Fruit fly (Drosophila melanogaster) whole organism, pupa: ENCODE measurements around the gene CG12531.

Source experiments
- CG10348 ChIP-seq: fragments of 200-800 bp; sonication (Bioruptor generic); IDR thresholded peaks from 2 replicates; pipeline ENCODE4 v1.3.6; 2022; ENCODE audit warnings: missing biosample characterization, missing genetic modification characterization
- CG12605 ChIP-seq: fragments of 200-800 bp; sonication (Bioruptor generic); IDR thresholded peaks from 2 replicates; pipeline ENCODE4 v1.3.6; 2022; ENCODE audit warnings: missing biosample characterization, missing genetic modification characterization
- CG13204 ChIP-seq: fragments of 200-800 bp; sonication (Bioruptor generic); optimal IDR thresholded peaks from 2 replicates; lab custom pipeline; 2018; ENCODE audit warnings: missing biosample characterization, mild to moderate bottlenecking, missing genetic modification characterization, moderate library complexity
- CG14655 ChIP-seq: fragments of 200-800 bp; sonication (Bioruptor generic); optimal IDR thresholded peaks from 3 replicates; lab custom pipeline; 2017; ENCODE audit warnings: mild to moderate bottlenecking, missing biosample characterization, missing genetic modification reagents, missing genetic modification characterization
- CG15710 ChIP-seq: fragments of 200-800 bp; sonication (Bioruptor generic); optimal IDR thresholded peaks from 2 replicates; lab custom pipeline; 2018; ENCODE audit warnings: missing biosample characterization, mild to moderate bottlenecking, missing genetic modification characterization, moderate library complexity
- CG17806 ChIP-seq: fragments of 200-800 bp; sonication (Bioruptor generic); optimal IDR thresholded peaks from 2 replicates; lab custom pipeline; 2018; ENCODE audit warnings: missing biosample characterization, mild to moderate bottlenecking, missing genetic modification characterization, moderate library complexity
- CG32121 ChIP-seq: fragments of 200-800 bp; sonication (Bioruptor generic); IDR thresholded peaks from 2 replicates; pipeline ENCODE4 v1.3.6; 2022; ENCODE audit warnings: missing biosample characterization, missing genetic modification characterization
- CG34367 ChIP-seq: fragments of 200-800 bp; sonication (Bioruptor generic); optimal IDR thresholded peaks from 2 replicates; lab custom pipeline; 2018; ENCODE audit warnings: missing biosample characterization, mild to moderate bottlenecking, missing genetic modification characterization
- CG4496 ChIP-seq: fragments of 200-800 bp; sonication (Bioruptor generic); IDR thresholded peaks from 3 replicates; pipeline ENCODE4 v1.3.6; 2022; ENCODE audit warnings: missing biosample characterization, missing genetic modification characterization
- CG8159 ChIP-seq: fragments of 200-800 bp; sonication (Bioruptor generic); optimal IDR thresholded peaks from 3 replicates; lab custom pipeline; 2018; ENCODE audit warnings: missing biosample characterization, mild to moderate bottlenecking, missing genetic modification characterization, moderate library complexity
- CG8301 ChIP-seq: fragments of 200-800 bp; sonication (Bioruptor generic); optimal IDR thresholded peaks from 2 replicates; lab custom pipeline; 2018; ENCODE audit warnings: missing biosample characterization, mild to moderate bottlenecking, missing genetic modification characterization
- CG9948 ChIP-seq: fragments of 200-800 bp; sonication (Bioruptor generic); optimal IDR thresholded peaks from 2 replicates; lab custom pipeline; 2018; ENCODE audit warnings: missing biosample characterization, mild to moderate bottlenecking, missing genetic modification characterization, moderate library complexity
- D1 ChIP-seq: fragments of 200-800 bp; sonication (Bioruptor generic); optimal IDR thresholded peaks from 2 replicates; lab custom pipeline; 2018; ENCODE audit warnings: missing biosample characterization, mild to moderate bottlenecking, missing genetic modification characterization, moderate library complexity
- EcR ChIP-seq: fragments of 200-800 bp; sonication (Bioruptor generic); optimal IDR thresholded peaks from 3 replicates; lab custom pipeline; 2019; ENCODE audit warnings: missing biosample characterization, missing genetic modification characterization, mild to moderate bottlenecking, moderate library complexity, missing genetic modification reagents
- Ets98B ChIP-seq: fragments of 200-800 bp; sonication (Bioruptor generic); IDR thresholded peaks from 2 replicates; pipeline ENCODE4 v1.3.6; 2022; ENCODE audit warnings: missing biosample characterization, missing genetic modification characterization
- Pif1A ChIP-seq: fragments of 200-800 bp; sonication (Bioruptor generic); optimal IDR thresholded peaks from 3 replicates; lab custom pipeline; 2016; ENCODE audit warnings: missing biosample characterization, missing genetic modification characterization
- Pif1B ChIP-seq: fragments of 200-800 bp; sonication (Bioruptor generic); optimal IDR thresholded peaks from 3 replicates; lab custom pipeline; 2016; ENCODE audit warnings: missing biosample characterization, missing genetic modification characterization
- Snoo ChIP-seq: fragments of 200-800 bp; sonication (Bioruptor generic); optimal IDR thresholded peaks from 3 replicates; lab custom pipeline; 2017; ENCODE audit warnings: missing biosample characterization, mild to moderate bottlenecking, missing genetic modification characterization, inconsistent platforms
- fd96Ca ChIP-seq: fragments of 200-800 bp; sonication (Bioruptor generic); IDR thresholded peaks from 3 replicates; pipeline ENCODE4 v1.3.6; 2022; ENCODE audit warnings: missing biosample characterization, missing genetic modification characterization
- gl ChIP-seq: fragments of 200-800 bp; sonication (Bioruptor generic); optimal IDR thresholded peaks from 2 replicates; lab custom pipeline; 2018; ENCODE audit warnings: missing biosample characterization, mild to moderate bottlenecking, missing genetic modification characterization
- rn ChIP-seq: fragments of 200-800 bp; sonication (Bioruptor generic); IDR thresholded peaks from 2 replicates; pipeline ENCODE4 v1.3.6; 2022; ENCODE audit warnings: missing biosample characterization, missing genetic modification characterization

CG12531 gene

dm6 chrX:19692951-19693698, 25.6 kb upstream of the CG12531 start, which contains the start of gene Mer:
Gene Mer (minus strand): TSS chrX:19693500.
- TF ChIP-seq CG10348 (GFP tag; lab: Robert Waterston, UW) (no peak), gl (tag; lab: Kevin White, UChicago) (peak; percentile 79), Snoo (peak; percentile 88), CG17806 (tag; lab: Kevin White, UChicago) (peak; percentile 77), Pif1B (no peak), D1 (no peak), rn (GFP tag; lab: Robert Waterston, UW) (peak; percentile 66; the same call in 1 of the 2 replicates), CG12605 (GFP tag; lab: Robert Waterston, UW) (peak; percentile 73; the same call in 1 of the 2 replicates), CG15710 (tag; lab: Kevin White, UChicago) (peak; percentile 82), Ets98B (peak; percentile 88), CG8159 (tag; lab: Kevin White, UChicago) (peak; percentile 82), CG13204 (GFP tag; lab: Kevin White, UChicago) (no peak), CG34367 (tag; lab: Kevin White, UChicago) (peak; percentile 76), EcR (GFP tag; lab: Kevin White, UChicago) (no peak), CG8301 (tag; lab: Kevin White, UChicago) (peak; percentile 87), fd96Ca (GFP tag; lab: Robert Waterston, UW) (peak; percentile 95), CG4496 (GFP tag; lab: Robert Waterston, UW) (peak; percentile 93), CG9948 (tag; lab: Kevin White, UChicago) (peak; percentile 76), CG32121 (GFP tag; lab: Robert Waterston, UW) (peak; percentile 87), CG14655 (GFP tag; lab: Kevin White, UChicago) (no peak), Pif1A (GFP tag; lab: Kevin White, UChicago) (no peak)

- TF ChIP-seq CG14655 (GFP tag; lab: Kevin White, UChicago), result no peak
- no peak for TF ChIP-seq fd96Ca (GFP tag; lab: Robert Waterston, UW)
- TF ChIP-seq CG34367 (tag; lab: Kevin White, UChicago), result no peak
- peak; percentile 18; the same call in 1 of the 2 replicates for TF ChIP-seq CG12605 (GFP tag; lab: Robert Waterston, UW)
- TF ChIP-seq CG13204 (GFP tag; lab: Kevin White, UChicago), result no peak
- peak; percentile 7 for TF ChIP-seq CG15710 (tag; lab: Kevin White, UChicago)
- TF ChIP-seq rn (GFP tag; lab: Robert Waterston, UW), result no peak
- no peak for TF ChIP-seq CG9948 (tag; lab: Kevin White, UChicago)
- peak; percentile 18 for TF ChIP-seq CG8301 (tag; lab: Kevin White, UChicago)
- no peak for TF ChIP-seq EcR (GFP tag; lab: Kevin White, UChicago)
- TF ChIP-seq CG4496 (GFP tag; lab: Robert Waterston, UW), result peak; percentile 79
- TF ChIP-seq Pif1A (GFP tag; lab: Kevin White, UChicago), result peak; percentile 3
- TF ChIP-seq CG8159 (tag; lab: Kevin White, UChicago), result no peak
- TF ChIP-seq D1, result no peak
- no peak for TF ChIP-seq CG32121 (GFP tag; lab: Robert Waterston, UW)
- peak; percentile 15 for TF ChIP-seq Snoo
- TF ChIP-seq CG10348 (GFP tag; lab: Robert Waterston, UW), result no peak
- peak; percentile 12 for TF ChIP-seq CG17806 (tag; lab: Kevin White, UChicago)
- peak; percentile 22 for TF ChIP-seq Pif1B
- TF ChIP-seq Ets98B, result 0 out of 2 replicates have a peak, but pooled peaks have one; percentile 45
- TF ChIP-seq gl (tag; lab: Kevin White, UChicago), result no peak
- TF ChIP-seq, all 21 proteins: peak for 9
Observed at dm6 chrX:19694792-19695558, 23.7 kb upstream of the CG12531 start, which contains the start of gene CG14229. Gene CG14229 (minus strand): TSS chrX:19695250.

DNA sequence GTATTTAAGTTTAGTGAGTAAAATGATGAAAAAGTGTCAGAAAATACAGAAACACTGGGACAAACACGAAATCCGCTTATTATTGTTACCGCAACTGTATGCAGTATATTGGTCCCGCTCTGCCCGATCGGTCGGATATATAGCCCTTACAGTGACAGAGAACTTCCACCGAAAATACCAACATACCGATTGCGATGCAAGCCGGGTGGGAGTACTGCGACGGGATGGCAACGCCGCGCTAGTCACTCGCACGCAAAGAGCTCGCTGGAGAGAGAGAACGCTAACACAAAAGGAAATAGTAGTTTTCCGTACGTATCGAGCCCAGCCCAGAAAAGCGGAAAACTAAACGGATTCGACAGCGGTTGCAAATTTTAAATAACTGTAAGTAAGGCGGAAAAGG, 21.9 kb upstream of the CG12531 start, which contains the start of gene Cdc42:
Gene Cdc42 (plus strand): TSS at position 247 of the 400 bp plus-strand sequence.
- peak; percentile 42; the same call in 1 of the 3 replicates for TF ChIP-seq CG4496 (GFP tag; lab: Robert Waterston, UW)
- TF ChIP-seq CG34367 (tag; lab: Kevin White, UChicago), result no peak

DNA sequence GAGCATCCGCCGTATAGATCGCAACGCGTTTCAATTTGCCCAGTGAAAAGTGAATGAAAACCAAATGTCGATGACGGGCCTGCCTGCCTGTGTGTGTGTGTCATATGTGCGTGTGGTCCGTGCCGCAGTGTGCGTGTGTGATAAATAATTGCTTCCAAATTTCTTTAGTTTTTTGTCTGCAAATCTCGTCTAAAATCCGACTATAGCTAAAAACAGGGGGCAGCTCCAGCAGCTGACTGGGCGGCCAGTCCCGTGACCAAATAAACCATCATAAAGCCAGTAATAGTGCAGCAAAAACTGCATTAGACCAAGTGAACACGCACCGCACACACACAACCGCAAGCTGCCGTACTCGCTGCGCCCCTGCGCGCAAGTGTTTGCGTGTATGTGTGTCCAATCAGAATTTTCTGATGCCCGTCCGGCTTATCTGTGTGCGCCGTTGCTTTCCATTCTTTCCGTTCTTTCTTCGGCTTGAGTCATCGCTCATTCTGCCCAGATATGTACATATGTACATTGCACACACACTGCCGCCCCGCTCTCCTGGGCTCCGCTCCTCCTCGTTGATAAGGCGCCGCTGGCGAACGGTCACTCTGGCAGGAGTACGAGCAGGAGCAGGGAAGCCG, 21.4 kb upstream of the CG12531 start:
- no peak for TF ChIP-seq CG8301 (tag; lab: Kevin White, UChicago)
- TF ChIP-seq CG4496 (GFP tag; lab: Robert Waterston, UW), result 0 out of 3 replicates have a peak, but pooled peaks have one; percentile 17
- TF ChIP-seq fd96Ca (GFP tag; lab: Robert Waterston, UW), result 0 out of 3 replicates have a peak, but pooled peaks have one; percentile 23
- no peak for TF ChIP-seq CG15710 (tag; lab: Kevin White, UChicago)
- no peak for TF ChIP-seq CG8159 (tag; lab: Kevin White, UChicago)

DNA sequence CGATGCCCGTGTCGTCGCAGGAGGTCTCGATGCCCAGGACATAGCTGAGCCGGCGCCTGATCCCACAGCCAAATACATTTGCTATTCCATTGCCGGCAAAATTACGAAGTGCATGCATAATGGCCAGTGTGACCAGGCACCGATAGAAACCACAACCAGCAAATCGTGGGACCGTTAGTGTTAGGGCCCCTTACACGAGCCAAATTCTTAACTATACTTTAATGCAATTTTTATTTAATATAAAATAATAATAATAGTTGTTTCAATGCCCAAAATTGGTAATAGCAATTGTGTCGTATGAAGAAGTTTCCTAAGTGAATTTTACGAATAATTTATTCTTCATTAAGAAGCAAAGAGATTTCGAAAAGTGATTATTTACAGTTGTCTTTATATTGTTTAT, 17.1 kb upstream of the CG12531 start, which contains the start of gene Tcs4:
Gene Tcs4 (minus strand): TSS at position 145 of the 400 bp plus-strand sequence.
- TF ChIP-seq Ets98B (peak; percentile 34; the same call in 1 of the 2 replicates), CG32121 (GFP tag; lab: Robert Waterston, UW) (no peak), fd96Ca (GFP tag; lab: Robert Waterston, UW) (no peak), CG9948 (tag; lab: Kevin White, UChicago) (no peak), CG34367 (tag; lab: Kevin White, UChicago) (no peak)
